Worm (Caenorhabditis elegans): ENCODE results near the gene spe-36.
A peak's percentile ranks its signal among the peaks of the same experiment; 100 is the strongest.

spe-36 gene

DNA sequence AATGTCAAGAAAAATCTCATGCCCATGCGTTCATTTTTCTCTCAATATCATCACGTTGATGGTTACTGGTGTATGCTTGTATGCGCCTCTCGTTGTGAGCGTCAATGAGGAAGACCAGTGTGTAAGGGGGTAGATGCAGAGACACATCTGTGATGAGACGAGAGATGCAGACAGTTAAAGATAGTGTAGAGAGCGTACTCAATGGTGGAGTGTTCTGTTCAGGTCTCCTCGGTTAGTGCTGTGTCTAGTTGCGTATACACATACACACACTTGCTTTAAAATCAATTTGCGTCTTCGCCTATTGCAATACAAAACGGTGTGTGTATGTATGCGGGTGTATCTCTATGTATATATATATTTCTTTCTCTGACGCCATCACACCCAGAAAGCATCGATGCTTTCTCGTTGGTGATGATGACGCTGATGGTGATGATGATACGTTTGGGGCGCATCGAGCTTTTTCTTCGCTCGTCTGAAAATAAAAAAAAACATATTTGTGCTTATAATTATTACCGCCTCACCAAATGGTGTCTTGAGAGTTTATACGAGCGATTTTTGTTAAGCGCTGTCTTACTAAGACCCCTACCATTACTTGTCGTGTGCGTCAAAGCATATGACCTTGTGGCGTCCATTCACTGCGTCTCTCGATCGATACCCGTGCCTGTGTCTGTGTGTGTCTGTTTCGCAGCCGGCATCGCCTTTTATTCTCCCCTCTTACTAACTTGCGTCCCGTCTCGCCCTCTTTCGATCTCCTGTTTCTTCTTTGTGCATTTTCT is 1.5 kb upstream of the spe-36 start, which contains the start of gene F40F11.3 (continued):
- peak; percentile 65 for TF ChIP-seq nhr-48 (tag; optimal IDR thresholded peaks at IDR 0.05)
- no peak for TF ChIP-seq saeg-2 (GFP tag; IDR thresholded peaks at IDR 0.05)
- peak; percentile 62 for TF ChIP-seq ztf-7 (tag; optimal IDR thresholded peaks at IDR 0.05)
- TF ChIP-seq nhr-111 (GFP tag; optimal IDR thresholded peaks at IDR 0.05) = no peak
- TF ChIP-seq hlh-30 (tag; optimal IDR thresholded peaks at IDR 0.05; ENCODE audit: insufficient read depth) = peak; percentile 94
- TF ChIP-seq pha-4 (GFP tag; IDR thresholded peaks at IDR 0.05) = peak; percentile 30; the same call in 1 of the 2 replicates
- TF ChIP-seq pha-4 (tag; optimal IDR thresholded peaks at IDR 0.05) = peak; percentile 62

- TF ChIP-seq mdt-29 (GFP tag; IDR thresholded peaks at IDR 0.05) (no peak), nhr-6 (tag; optimal IDR thresholded peaks at IDR 0.05) (peak; percentile 44), F44E2.7 (GFP tag; IDR thresholded peaks at IDR 0.05) (no peak), ceh-20 (GFP tag; IDR thresholded peaks at IDR 0.05) (0 out of 2 replicates have a peak, but pooled peaks have one; percentile 14), mes-2 (tag; optimal IDR thresholded peaks at IDR 0.05; ENCODE audit: poor library complexity, severe bottlenecking) (peak; percentile 95), hlh-30 (tag; optimal IDR thresholded peaks at IDR 0.05; ENCODE audit: insufficient read depth) (no peak), snpc-1.2 (GFP tag; IDR thresholded peaks at IDR 0.05) (0 out of 2 replicates have a peak, but pooled peaks have one; percentile 41), lin-13 (GFP tag; optimal IDR thresholded peaks at IDR 0.05) (no peak), R02D3.7 (tag; optimal IDR thresholded peaks at IDR 0.05) (no peak), ztf-11 (tag; optimal IDR thresholded peaks at IDR 0.05) (no peak), nhr-28 (tag; optimal IDR thresholded peaks at IDR 0.05) (no peak), ceh-82 (tag; optimal IDR thresholded peaks at IDR 0.05) (no peak), duxl-1 (tag; optimal IDR thresholded peaks at IDR 0.05; ENCODE audit: poor library complexity) (peak; percentile 31), zag-1 (tag; optimal IDR thresholded peaks at IDR 0.05) (no peak), madf-5 (GFP tag; IDR thresholded peaks at IDR 0.05) (no peak), hif-1 (tag; optimal IDR thresholded peaks at IDR 0.05) (peak in 1 of 2 experiments; percentile 64), dmd-9 (GFP tag; IDR thresholded peaks at IDR 0.05) (no peak), skn-1 (tag; optimal IDR thresholded peaks at IDR 0.05) (no peak), saeg-2 (GFP tag; IDR thresholded peaks at IDR 0.05) (no peak), lin-38 (GFP tag; IDR thresholded peaks at IDR 0.05) (peak; percentile 49), lsy-2 (tag; optimal IDR thresholded peaks at IDR 0.05) (peak in 1 of 2 experiments; percentile 69), nhr-10 (tag; optimal IDR thresholded peaks at IDR 0.05) (no peak), F37D6.2 (tag; optimal IDR thresholded peaks at IDR 0.05) (no peak), lin-1 (GFP tag; IDR thresholded peaks at IDR 0.05) (0 out of 2 replicates have a peak, but pooled peaks have one; percentile 25), arid-1 (GFP tag; conservative IDR thresholded peaks at IDR 0.05) (no peak), dpl-1 (GFP tag; optimal IDR thresholded peaks at IDR 0.05) (peak; percentile 29), madf-9 (GFP tag; conservative IDR thresholded peaks at IDR 0.05) (0 out of 2 replicates have a peak, but pooled peaks have one; percentile 18), daf-16 (GFP tag; optimal IDR thresholded peaks at IDR 0.05) (no peak), daf-16 (tag; optimal IDR thresholded peaks at IDR 0.05) (peak; percentile 19), dve-1 (tag; optimal IDR thresholded peaks at IDR 0.05; ENCODE audit: insufficient read depth) (peak; percentile 38), unc-130 (GFP tag; optimal IDR thresholded peaks at IDR 0.05) (peak; percentile 52)
These were observed 755 bp upstream of the spe-36 start for ce11 chrIV:11592820-11593219.

DNA sequence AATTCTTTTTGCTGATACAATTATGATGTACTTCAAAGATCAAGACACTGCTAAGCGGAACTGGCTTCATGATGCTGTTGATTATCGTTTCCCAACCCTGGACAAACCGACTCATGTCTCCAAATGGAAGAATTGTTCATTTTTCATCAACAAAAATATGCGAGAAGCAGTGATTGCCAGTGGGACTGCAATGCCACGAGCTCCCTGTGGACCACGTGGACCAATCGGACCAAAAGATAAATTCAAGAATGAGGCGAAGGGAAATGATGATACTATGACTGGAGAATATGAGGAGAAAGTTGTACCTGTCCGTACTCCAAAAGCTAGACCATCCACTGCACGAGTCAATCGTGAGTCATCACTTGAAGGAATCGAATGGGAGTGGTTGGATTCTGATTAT is 5.6 kb downstream of the spe-36 start:
- TF ChIP-seq zag-1 (tag; optimal IDR thresholded peaks at IDR 0.05) = no peak
- peak; percentile 92 for TF ChIP-seq aha-1 (tag)
- no peak for TF ChIP-seq snpc-4 (tag; optimal IDR thresholded peaks at IDR 0.05)
- no peak for TF ChIP-seq mxl-2 (GFP tag; conservative IDR thresholded peaks at IDR 0.05)
